Worm (Caenorhabditis elegans) whole organism, L4 larva: ENCODE results near the gene EEED8.3.
A peak's percentile ranks its signal among the peaks of the same experiment; 100 is the strongest.

ENCODE experiments used
- F10B5.3 ChIP-seq: sonication (generic microtip); optimal IDR thresholded peaks from 2 replicates; lab custom pipeline; 2016; ENCODE audit warnings: mild to moderate bottlenecking, missing genetic modification characterization, missing compliant biosample characterization
- T20F7.1 ChIP-seq: fragments of 200-800 bp; sonication (Bioruptor generic); optimal IDR thresholded peaks from 2 replicates; lab custom pipeline; 2018; ENCODE audit warnings: mild to moderate bottlenecking, missing genetic modification characterization, missing compliant biosample characterization
- aha-1 ChIP-seq: fragments of 150-350 bp; peaks from one replicate; lab custom pipeline; 2014; ENCODE audit warnings: missing biosample characterization, missing genetic modification characterization
- aly-2 ChIP-seq: sonication (generic microtip); optimal IDR thresholded peaks from 2 replicates; lab custom pipeline; 2018; ENCODE audit warnings: missing biosample characterization, missing genetic modification characterization
- ceh-20 ChIP-seq: fragments of 200-800 bp; sonication (Bioruptor generic); IDR thresholded peaks from 2 replicates; pipeline ENCODE4 v1.3.6; 2022; ENCODE audit warnings: missing genetic modification reagents, missing genetic modification characterization, missing compliant biosample characterization
- daf-16 ChIP-seq, 3 experiments: sonication (generic microtip); optimal IDR thresholded peaks; 2 replicates each; lab custom pipeline; 2016 to 2017; ENCODE audit warnings: missing genetic modification characterization in 3 of 3, missing genetic modification reagents in 3 of 3, mild to moderate bottlenecking in 2 of 3, missing compliant biosample characterization in 2 of 3, missing biosample characterization in 1 of 3, moderate library complexity in 1 of 3
- daf-19 ChIP-seq: fragments of 200-800 bp; sonication (Bioruptor generic); conservative IDR thresholded peaks from 2 replicates; pipeline ENCODE4 v1.3.6; 2022; ENCODE audit warnings: missing genetic modification characterization, missing compliant biosample characterization
- daf-8 ChIP-seq: fragments of 200-800 bp; sonication (Bioruptor generic); IDR thresholded peaks from 2 replicates; pipeline ENCODE4 v1.3.6; 2022; ENCODE audit warnings: missing genetic modification characterization, missing compliant biosample characterization
- dpl-1 ChIP-seq: fragments of 150-350 bp; optimal IDR thresholded peaks from 2 replicates; lab custom pipeline; 2014; ENCODE audit warnings: missing biosample characterization, missing genetic modification reagents, missing genetic modification characterization
- duxl-1 ChIP-seq: sonication (generic microtip); optimal IDR thresholded peaks from 2 replicates; lab custom pipeline; 2016; ENCODE audit warnings: mild to moderate bottlenecking, missing genetic modification characterization, moderate library complexity, missing compliant biosample characterization; ENCODE audit not compliant: poor library complexity
- fos-1 ChIP-seq: fragments of 150-350 bp; optimal IDR thresholded peaks from 2 replicates; lab custom pipeline; 2014; ENCODE audit warnings: missing biosample characterization, missing genetic modification characterization
- hlh-11 ChIP-seq: fragments of 200-800 bp; sonication (Bioruptor generic); optimal IDR thresholded peaks from 2 replicates; lab custom pipeline; 2018; ENCODE audit warnings: mild to moderate bottlenecking, missing genetic modification characterization, missing compliant biosample characterization
- hlh-30 ChIP-seq: sonication (generic microtip); optimal IDR thresholded peaks from 2 replicates; lab custom pipeline; 2017; ENCODE audit warnings: antibody characterized with exemption, mild to moderate bottlenecking, missing genetic modification characterization, missing compliant biosample characterization; ENCODE audit not compliant: insufficient read depth
- lim-7 ChIP-seq: fragments of 200-800 bp; sonication (Bioruptor generic); IDR thresholded peaks from 2 replicates; pipeline ENCODE4 v1.3.6; 2022; ENCODE audit warnings: missing genetic modification characterization, missing compliant biosample characterization
- lin-13 ChIP-seq: fragments of 150-350 bp; optimal IDR thresholded peaks from 2 replicates; lab custom pipeline; 2014; ENCODE audit warnings: missing biosample characterization, missing genetic modification reagents, missing genetic modification characterization
- lin-15B ChIP-seq: fragments of 150-350 bp; sonication (generic microtip); optimal IDR thresholded peaks from 3 replicates; lab custom pipeline; 2014; ENCODE audit warnings: missing biosample characterization, missing genetic modification characterization
- lin-29 ChIP-seq: fragments of 200-800 bp; sonication (Bioruptor generic); IDR thresholded peaks from 2 replicates; pipeline ENCODE4 v1.3.6; 2022; ENCODE audit warnings: missing genetic modification reagents, missing genetic modification characterization, missing compliant biosample characterization
- lin-38 ChIP-seq: fragments of 200-800 bp; sonication (Bioruptor generic); IDR thresholded peaks from 2 replicates; pipeline ENCODE4 v1.3.6; 2022; ENCODE audit warnings: missing genetic modification reagents, missing genetic modification characterization, missing compliant biosample characterization
- lin-39 ChIP-seq: fragments of 150-350 bp; optimal IDR thresholded peaks from 2 replicates; lab custom pipeline; 2014; ENCODE audit warnings: missing biosample characterization, missing genetic modification reagents, missing genetic modification characterization
- lsy-2 ChIP-seq, 2 experiments: fragments of 150-350 bp in 1 of 2; sonication (generic microtip) in 1 of 2; optimal IDR thresholded peaks; 2 replicates each; lab custom pipeline; 2014 to 2017; ENCODE audit warnings: missing biosample characterization in 2 of 2, missing genetic modification characterization in 2 of 2
- mes-2 ChIP-seq: sonication (generic microtip); optimal IDR thresholded peaks from 2 replicates; lab custom pipeline; 2016; ENCODE audit warnings: missing genotype, mild to moderate bottlenecking, missing genetic modification characterization, missing compliant biosample characterization; ENCODE audit not compliant: poor library complexity, severe bottlenecking
- mxl-2 ChIP-seq: fragments of 200-800 bp; sonication (Bioruptor generic); conservative IDR thresholded peaks from 2 replicates; pipeline ENCODE4 v1.3.6; 2022; ENCODE audit warnings: missing genetic modification reagents, missing genetic modification characterization, missing compliant biosample characterization
- mxl-3 ChIP-seq: fragments of 200-800 bp; sonication (Bioruptor generic); optimal IDR thresholded peaks from 2 replicates; lab custom pipeline; 2018; ENCODE audit warnings: mild to moderate bottlenecking, missing genetic modification characterization, missing compliant biosample characterization
- nhr-10 ChIP-seq: fragments of 150-350 bp; optimal IDR thresholded peaks from 2 replicates; lab custom pipeline; 2014; ENCODE audit warnings: missing biosample characterization, missing genetic modification characterization
- nhr-102 ChIP-seq: sonication (generic microtip); optimal IDR thresholded peaks from 2 replicates; lab custom pipeline; 2016; ENCODE audit warnings: mild to moderate bottlenecking, missing genetic modification characterization, moderate library complexity, missing compliant biosample characterization
- nhr-11 ChIP-seq: fragments of 150-350 bp; optimal IDR thresholded peaks from 2 replicates; lab custom pipeline; 2014; ENCODE audit warnings: missing biosample characterization, missing genetic modification characterization
- nhr-28 ChIP-seq: fragments of 150-350 bp; optimal IDR thresholded peaks from 2 replicates; lab custom pipeline; 2014; ENCODE audit warnings: missing biosample characterization, missing genetic modification characterization
- nhr-42 ChIP-seq: fragments of 200-800 bp; sonication (Bioruptor generic); IDR thresholded peaks from 2 replicates; pipeline ENCODE4 v1.3.6; 2022; ENCODE audit warnings: missing genetic modification characterization, missing compliant biosample characterization
- nhr-6 ChIP-seq: fragments of 150-350 bp; optimal IDR thresholded peaks from 2 replicates; lab custom pipeline; 2014; ENCODE audit warnings: missing biosample characterization, missing genetic modification characterization
- pha-4 ChIP-seq, 2 experiments: fragments of 150-350 bp in 1 of 2; fragments of 200-800 bp in 1 of 2; sonication (Bioruptor generic) in 1 of 2; IDR thresholded peaks in 1 of 2; optimal IDR thresholded peaks in 1 of 2; 2 replicates each; pipeline versions ENCODE4 v1.3.6 to Lab custom; 2014 to 2022; ENCODE audit warnings: missing genetic modification characterization in 2 of 2, missing genetic modification reagents in 2 of 2, missing biosample characterization in 1 of 2, missing compliant biosample characterization in 1 of 2
- skn-1 ChIP-seq: fragments of 150-350 bp; optimal IDR thresholded peaks from 2 replicates; lab custom pipeline; 2014; ENCODE audit warnings: missing biosample characterization, missing genetic modification characterization
- snpc-4 ChIP-seq: fragments of 150-350 bp; optimal IDR thresholded peaks from 2 replicates; lab custom pipeline; 2014; ENCODE audit warnings: missing biosample characterization, missing genetic modification characterization
- spr-1 ChIP-seq: sonication (generic microtip); optimal IDR thresholded peaks from 2 replicates; lab custom pipeline; 2016; ENCODE audit warnings: mild to moderate bottlenecking, missing genetic modification characterization, missing compliant biosample characterization
- tra-1 ChIP-seq: fragments of 200-800 bp; sonication (Bioruptor generic); IDR thresholded peaks from 2 replicates; pipeline ENCODE4 v1.3.6; 2022; ENCODE audit warnings: missing genetic modification reagents, missing genetic modification characterization, missing compliant biosample characterization
- unc-130 ChIP-seq: sonication (generic microtip); optimal IDR thresholded peaks from 2 replicates; lab custom pipeline; 2016; ENCODE audit warnings: missing genetic modification reagents, missing genetic modification characterization, missing compliant biosample characterization
- unc-62 ChIP-seq, 3 experiments: fragments of 150-350 bp in 1 of 3; sonication (generic microtip); optimal IDR thresholded peaks in 2 of 3; peaks in 1 of 3; 1 replicate in 1 of 3; 2 replicates in 2 of 3; lab custom pipeline; 2014 to 2017; ENCODE audit warnings: missing biosample characterization in 3 of 3, missing genetic modification characterization in 3 of 3, missing genetic modification reagents in 3 of 3, missing genotype in 1 of 3

The EEED8.3 gene

ce11 chrII:5389831-5390323 lies 24.2 kb upstream of the EEED8.3 start, which contains the start of gene ndx-6 (continued):
- TF ChIP-seq lsy-2 (tag; optimal IDR thresholded peaks at IDR 0.05; lab: Kevin White, UChicago) (peak; percentile 73 to 94), nhr-102 (peak; percentile 74), T20F7.1 (GFP tag; lab: Kevin White, UChicago) (peak; percentile 83), daf-19 (peak; percentile 53; the same call in 1 of the 2 replicates), tra-1 (GFP tag; lab: Robert Waterston, UW) (no peak), mxl-2 (GFP tag; lab: Robert Waterston, UW) (no peak), nhr-10 (no peak)

- TF ChIP-seq lin-39 (tag; lab: Kevin White, UChicago) (no peak), dpl-1 (GFP tag; lab: Kevin White, UChicago) (peak; percentile 55)
Observed at ce11 chrII:5391447-5391846, 22.6 kb upstream of the EEED8.3 start.

ce11 chrII:5393090-5393489 lies 21.0 kb upstream of the EEED8.3 start, which contains the start of gene brap-2:
Gene brap-2, minus strand, starts transcription at chrII:5393190.
- TF ChIP-seq aha-1 (tag; lab: Kevin White, UChicago) = peak; percentile 11
- no peak for TF ChIP-seq spr-1

- TF ChIP-seq lin-38 (GFP tag; lab: Robert Waterston, UW) (0 out of 2 replicates have a peak, but pooled peaks have one; percentile 17), unc-130 (GFP tag; lab: Kevin White, UChicago) (no peak)
Observed at ce11 chrII:5395594-5395993, 18.5 kb upstream of the EEED8.3 start, which contains the start of gene pink-1. Gene pink-1, minus strand, starts transcription at chrII:5395694.

- TF ChIP-seq hlh-11 (tag; lab: Kevin White, UChicago) (peak; percentile 11), daf-16 (GFP tag; optimal IDR thresholded peaks at IDR 0.05; lab: Kevin White, UChicago) (no peak), daf-16 (tag; optimal IDR thresholded peaks at IDR 0.05; lab: Kevin White, UChicago) (peak; percentile 61), nhr-42 (no peak), lin-13 (no peak), mxl-3 (no peak), nhr-28 (peak; percentile 2), skn-1 (tag; lab: Kevin White, UChicago) (no peak)
- TF ChIP-seq, all 104 proteins: peak for 3
Observed at ce11 chrII:5398779-5399178, 15.3 kb upstream of the EEED8.3 start, which contains the start of gene fbxl-3. Gene fbxl-3, minus strand, starts transcription at chrII:5398902.

- TF ChIP-seq hlh-30 (tag; lab: Kevin White, UChicago) = peak; percentile 23
- peak; percentile 40; the same call in 1 of the 2 replicates for TF ChIP-seq lin-38 (GFP tag; lab: Robert Waterston, UW)
- TF ChIP-seq nhr-42 = no peak
- peak; percentile 26 for TF ChIP-seq dpl-1 (GFP tag; lab: Kevin White, UChicago)
- TF ChIP-seq duxl-1 (tag; lab: Kevin White, UChicago) = no peak
- TF ChIP-seq pha-4 (GFP tag; IDR thresholded peaks at IDR 0.05; lab: Robert Waterston, UW) = no peak
- TF ChIP-seq pha-4 (tag; optimal IDR thresholded peaks at IDR 0.05; lab: Kevin White, UChicago) = peak; percentile 25
- peak; percentile 77 for TF ChIP-seq mes-2 (tag; lab: Kevin White, UChicago)
- TF ChIP-seq, all 104 proteins: peak for 5
Observed at ce11 chrII:5399201-5399600, 14.9 kb upstream of the EEED8.3 start, which contains the start of gene mog-5. Gene mog-5, plus strand, starts transcription at chrII:5399538.

ce11 chrII:5407548-5407947 lies 6.5 kb upstream of the EEED8.3 start, which contains the start of gene clec-141:
Gene clec-141, minus strand, starts transcription at chrII:5407648.
- TF ChIP-seq fos-1 (tag; lab: Kevin White, UChicago) = no peak
- TF ChIP-seq ceh-20 (GFP tag; lab: Robert Waterston, UW) = no peak
- no peak for TF ChIP-seq nhr-28
- TF ChIP-seq lin-29 (GFP tag; lab: Robert Waterston, UW) = no peak
- no peak for TF ChIP-seq snpc-4 (tag; lab: Kevin White, UChicago)
- no peak for TF ChIP-seq lin-39 (tag; lab: Kevin White, UChicago)
- TF ChIP-seq nhr-6 (tag; lab: Kevin White, UChicago) = no peak
- no peak for TF ChIP-seq unc-62 (GFP tag; optimal IDR thresholded peaks at IDR 0.05 in 1 of 2; lab: Kevin White, UChicago)
- no peak for TF ChIP-seq unc-62 (tag; optimal IDR thresholded peaks at IDR 0.05; lab: Kevin White, UChicago)
- no peak for TF ChIP-seq aly-2 (tag; lab: Kevin White, UChicago)
- no peak for TF ChIP-seq lin-15B (tag; lab: Kevin White, UChicago)
- TF ChIP-seq nhr-10 = no peak
- no peak for TF ChIP-seq F10B5.3 (tag; lab: Kevin White, UChicago)
- no peak for TF ChIP-seq dpl-1 (GFP tag; lab: Kevin White, UChicago)
- TF ChIP-seq daf-8 (GFP tag; lab: Robert Waterston, UW) = no peak
- no peak for TF ChIP-seq nhr-11 (tag; lab: Kevin White, UChicago)
- no peak for TF ChIP-seq lim-7 (GFP tag; lab: Robert Waterston, UW)
